Fruit fly (Drosophila melanogaster) whole organism, wandering third instar larva: ENCODE results near the gene CG10969.

Experiments
- Abd-B ChIP-seq: fragments of >200 bp; optimal IDR thresholded peaks from 2 replicates; lab custom pipeline; 2017; ENCODE audit warnings: missing biosample characterization, missing genetic modification characterization
- CG9705 ChIP-seq: fragments of 200-800 bp; sonication (Bioruptor generic); optimal IDR thresholded peaks from 2 replicates; lab custom pipeline; 2018; ENCODE audit warnings: missing biosample characterization, mild to moderate bottlenecking, missing genetic modification characterization
- CrebA ChIP-seq: fragments of 200-800 bp; sonication (Bioruptor generic); optimal IDR thresholded peaks from 2 replicates; lab custom pipeline; 2016; ENCODE audit warnings: missing biosample characterization, mild to moderate bottlenecking, missing genetic modification characterization, borderline replicate concordance
- Dfd ChIP-seq: fragments of >200 bp; optimal IDR thresholded peaks from 2 replicates; lab custom pipeline; 2017; ENCODE audit warnings: missing biosample characterization, missing genetic modification characterization
- Dif ChIP-seq: fragments of 200-275, 200-300 bp; sonication (Bioruptor generic); optimal IDR thresholded peaks from 2 replicates; lab custom pipeline; 2018; ENCODE audit warnings: missing biosample characterization, missing genetic modification characterization; ENCODE audit not compliant: partially characterized antibody
- GATAd ChIP-seq: sonication (Bioruptor generic); optimal IDR thresholded peaks from 2 replicates; lab custom pipeline; 2016; ENCODE audit warnings: missing biosample characterization, missing genetic modification characterization
- HLH106 ChIP-seq: fragments of 200-800 bp; optimal IDR thresholded peaks from 3 replicates; lab custom pipeline; 2019; ENCODE audit warnings: missing biosample characterization, mild to moderate bottlenecking, missing genetic modification characterization, moderate library complexity
- Hnf4 ChIP-seq: fragments of 200-800 bp; sonication (Bioruptor generic); optimal IDR thresholded peaks from 2 replicates; lab custom pipeline; 2016; ENCODE audit warnings: missing biosample characterization, mild to moderate bottlenecking, missing genetic modification characterization
- Hr78 ChIP-seq: fragments of >200 bp; optimal IDR thresholded peaks from 2 replicates; lab custom pipeline; 2017; ENCODE audit warnings: missing biosample characterization, missing genetic modification characterization
- Hr83 ChIP-seq: fragments of 200-300 bp; sonication (Bioruptor generic); optimal IDR thresholded peaks from 2 replicates; lab custom pipeline; 2016; ENCODE audit warnings: missing biosample characterization, mild to moderate bottlenecking, missing genetic modification characterization, moderate library complexity; ENCODE audit not compliant: poor library complexity, severe bottlenecking
- Mio ChIP-seq: sonication (Bioruptor generic); optimal IDR thresholded peaks from 2 replicates; lab custom pipeline; 2016; ENCODE audit warnings: missing biosample characterization, missing genetic modification characterization
- N ChIP-seq: fragments of >200 bp; optimal IDR thresholded peaks from 2 replicates; lab custom pipeline; 2018; ENCODE audit warnings: missing biosample characterization, missing external identifiers, missing genetic modification characterization
- OdsH ChIP-seq: fragments of 200-800 bp; sonication (Bioruptor generic); optimal IDR thresholded peaks from 2 replicates; lab custom pipeline; 2016; ENCODE audit warnings: missing biosample characterization, mild to moderate bottlenecking, missing genetic modification characterization
- Rel ChIP-seq, 2 experiments: fragments of 200-800 bp; sonication (Bioruptor generic) in 1 of 2; optimal IDR thresholded peaks; 2 replicates in 1 of 2; 3 replicates in 1 of 2; lab custom pipeline; 2016 to 2019; ENCODE audit warnings: mild to moderate bottlenecking in 2 of 2, missing biosample characterization in 2 of 2, missing genetic modification characterization in 2 of 2, moderate library complexity in 1 of 2
- Sp1 ChIP-seq: fragments of 200-800 bp; sonication (Bioruptor generic); optimal IDR thresholded peaks from 3 replicates; lab custom pipeline; 2019; ENCODE audit warnings: missing biosample characterization, mild to moderate bottlenecking, missing genetic modification characterization, moderate library complexity
- Vsx2 ChIP-seq: fragments of 200-300, 225-300 bp; sonication (Bioruptor generic); optimal IDR thresholded peaks from 2 replicates; lab custom pipeline; 2018; ENCODE audit warnings: missing biosample characterization, missing genetic modification characterization; ENCODE audit not compliant: partially characterized antibody
- br ChIP-seq: fragments of 200-800 bp; sonication (Bioruptor generic); optimal IDR thresholded peaks from 2 replicates; lab custom pipeline; 2016; ENCODE audit warnings: missing biosample characterization, missing genetic modification characterization
- brk ChIP-seq: fragments of 200-800 bp; sonication (Bioruptor generic); optimal IDR thresholded peaks from 2 replicates; lab custom pipeline; 2016; ENCODE audit warnings: missing biosample characterization, mild to moderate bottlenecking, missing genetic modification characterization
- dl ChIP-seq, 2 experiments: fragments of 175-275, 200-275 bp in 1 of 2; fragments of 200-275 bp in 1 of 2; sonication (Bioruptor generic); optimal IDR thresholded peaks; lab custom pipeline; 2018; ENCODE audit warnings: mild to moderate bottlenecking in 2 of 2, missing biosample characterization in 2 of 2, missing genetic modification characterization in 2 of 2, moderate library complexity in 2 of 2; ENCODE audit not compliant: partially characterized antibody in 2 of 2, insufficient read depth in 1 of 2
- dmrt93B ChIP-seq: fragments of 200-800 bp; sonication (Bioruptor generic); optimal IDR thresholded peaks from 2 replicates; lab custom pipeline; 2018; ENCODE audit warnings: missing biosample characterization, mild to moderate bottlenecking, missing genetic modification characterization
- ey ChIP-seq: fragments of 200-800 bp; sonication (Bioruptor generic); optimal IDR thresholded peaks from 2 replicates; lab custom pipeline; 2016; ENCODE audit warnings: missing biosample characterization, missing genetic modification characterization
- foxo ChIP-seq, 2 experiments: fragments of 200-800 bp; sonication (Bioruptor generic); optimal IDR thresholded peaks; 2 replicates in 1 of 2; 3 replicates in 1 of 2; lab custom pipeline; 2016 to 2017; ENCODE audit warnings: missing biosample characterization in 2 of 2, missing genetic modification characterization in 2 of 2
- fru ChIP-seq: fragments of 200-800 bp; sonication (Bioruptor generic); optimal IDR thresholded peaks from 3 replicates; lab custom pipeline; 2016; ENCODE audit warnings: missing biosample characterization, mild to moderate bottlenecking, missing genetic modification characterization
- h ChIP-seq: fragments of 200-800 bp; sonication (Bioruptor generic); optimal IDR thresholded peaks from 3 replicates; lab custom pipeline; 2016; ENCODE audit warnings: missing biosample characterization, mild to moderate bottlenecking, missing genetic modification characterization
- lola ChIP-seq: fragments of >200 bp; optimal IDR thresholded peaks from 2 replicates; lab custom pipeline; 2017; ENCODE audit warnings: missing biosample characterization, missing genetic modification characterization
- pan ChIP-seq: fragments of >200 bp; optimal IDR thresholded peaks from 2 replicates; lab custom pipeline; 2017
- psq ChIP-seq: fragments of 200-800 bp; sonication (Bioruptor generic); optimal IDR thresholded peaks from 3 replicates; lab custom pipeline; 2017; ENCODE audit warnings: missing biosample characterization, mild to moderate bottlenecking, missing genetic modification characterization, moderate library complexity
- rgr ChIP-seq: fragments of 200-800 bp; sonication (Bioruptor generic); optimal IDR thresholded peaks from 3 replicates; lab custom pipeline; 2016; ENCODE audit warnings: missing biosample characterization, mild to moderate bottlenecking, missing genetic modification characterization
- sage ChIP-seq: fragments of 200-800 bp; sonication (Bioruptor generic); optimal IDR thresholded peaks from 2 replicates; lab custom pipeline; 2016; ENCODE audit warnings: missing biosample characterization, mild to moderate bottlenecking, missing genetic modification characterization
- sv ChIP-seq: fragments of 200-800 bp; sonication (Bioruptor generic); optimal IDR thresholded peaks from 3 replicates; lab custom pipeline; 2016; ENCODE audit warnings: missing biosample characterization, missing genetic modification characterization
- tai ChIP-seq: sonication (Bioruptor generic); optimal IDR thresholded peaks from 2 replicates; lab custom pipeline; 2016; ENCODE audit warnings: missing biosample characterization, missing genetic modification characterization
- woc ChIP-seq: sonication (Bioruptor generic); optimal IDR thresholded peaks from 2 replicates; lab custom pipeline; 2016; ENCODE audit warnings: missing biosample characterization, mild to moderate bottlenecking, missing genetic modification characterization

The CG10969 gene

DNA sequence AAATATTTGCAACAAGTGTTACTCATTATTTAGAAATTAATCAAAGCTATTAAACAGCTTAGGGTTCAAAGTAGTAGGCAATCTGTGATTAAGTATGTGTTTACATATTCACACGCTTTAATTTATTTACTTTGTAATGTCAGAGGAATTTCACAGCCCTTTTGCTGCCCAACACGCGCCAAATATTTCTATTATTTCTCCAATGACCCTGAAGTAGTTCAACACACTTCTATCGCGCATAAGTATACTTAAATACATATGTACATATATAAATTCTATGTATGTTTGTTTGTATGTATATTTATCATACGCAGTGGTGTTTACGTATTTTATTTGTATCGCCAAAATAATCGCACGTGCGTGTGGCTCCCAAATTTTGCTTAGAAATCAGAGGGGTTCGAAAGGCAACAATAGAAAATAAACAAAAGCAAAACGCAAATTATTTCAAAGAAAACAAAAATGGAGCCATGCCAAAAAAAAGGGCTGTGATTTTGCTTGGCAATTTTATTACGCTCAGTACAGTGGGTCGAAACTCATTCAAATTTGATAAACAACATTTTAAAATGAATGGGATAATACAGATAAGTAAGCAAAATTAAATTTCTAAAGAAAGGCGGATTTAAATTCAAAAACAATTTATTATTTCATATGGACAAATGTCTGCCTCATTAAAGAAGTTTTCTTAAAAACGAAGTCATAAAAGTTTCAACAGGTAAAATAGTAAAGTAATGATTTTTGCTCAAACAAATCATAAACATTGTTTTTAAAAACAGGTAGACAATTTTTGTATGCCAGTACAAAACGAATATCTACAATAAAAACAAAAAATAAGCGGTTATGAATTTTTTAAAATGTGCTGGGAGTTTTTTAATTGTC, 22.5 kb upstream of the CG10969 start:
- peak; percentile 79 for TF ChIP-seq sv
- peak; percentile 55 for TF ChIP-seq fru (GFP tag; lab: Kevin White, UChicago)
- no peak for TF ChIP-seq h (GFP tag; lab: Kevin White, UChicago)
- peak; percentile 13 for TF ChIP-seq Sp1
- TF ChIP-seq ey = peak; percentile 26
- TF ChIP-seq woc = no peak
- TF ChIP-seq HLH106 (tag; lab: Kevin White, UChicago) = peak; percentile 25
- peak in 1 of 2 experiments; percentile 28 for TF ChIP-seq foxo (GFP tag; optimal IDR thresholded peaks at IDR 0.05; lab: Kevin White, UChicago)
- TF ChIP-seq dl (GFP tag; optimal IDR thresholded peaks at IDR 0.05; lab: Kevin White, UChicago; ENCODE audit: insufficient read depth in 1 of 2, partially characterized antibody in 2 of 2) = no peak
- no peak for TF ChIP-seq Dfd
- peak; percentile 43 for TF ChIP-seq rgr (GFP tag; lab: Kevin White, UChicago)

DNA sequence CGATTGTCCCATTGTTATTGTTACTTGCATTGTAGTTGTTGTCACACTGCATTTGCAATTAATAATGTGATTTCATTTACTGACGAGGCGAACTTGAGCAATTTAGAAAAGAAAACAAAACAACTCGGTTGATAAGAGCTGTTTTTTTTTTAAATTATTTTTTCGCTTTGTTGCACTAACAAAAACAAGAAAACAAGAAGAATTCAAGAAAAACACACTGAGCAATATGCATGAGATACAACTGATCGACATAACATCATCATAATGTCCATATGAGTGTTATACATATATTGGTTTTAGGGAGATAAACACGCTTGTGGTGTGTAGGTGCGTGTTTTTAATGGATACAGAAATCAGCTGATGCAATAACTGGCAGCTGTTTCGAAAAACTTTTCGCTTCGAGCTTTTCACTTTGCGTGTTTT, 21.6 kb upstream of the CG10969 start:
- TF ChIP-seq tai (GFP tag; lab: Kevin White, UChicago) (no peak), Dif (GFP tag; lab: Kevin White, UChicago) (no peak), Hr83 (GFP tag; lab: Kevin White, UChicago) (peak; percentile 23), fru (GFP tag; lab: Kevin White, UChicago) (peak; percentile 5), N (GFP tag; lab: Kevin White, UChicago) (no peak), OdsH (GFP tag; lab: Kevin White, UChicago) (peak; percentile 11), CG9705 (no peak), pan (lab: Kevin White, UChicago) (no peak), CrebA (GFP tag; lab: Kevin White, UChicago) (no peak), Mio (GFP tag; lab: Kevin White, UChicago) (no peak), Hnf4 (no peak), rgr (GFP tag; lab: Kevin White, UChicago) (peak; percentile 39), woc (peak; percentile 20), Dfd (no peak), dmrt93B (no peak), Abd-B (GFP tag; lab: Kevin White, UChicago) (no peak), GATAd (GFP tag; lab: Kevin White, UChicago) (no peak), ey (no peak), h (GFP tag; lab: Kevin White, UChicago) (peak; percentile 26), Sp1 (peak; percentile 2), sv (no peak), psq (no peak), lola (GFP tag; lab: Kevin White, UChicago) (no peak), HLH106 (tag; lab: Kevin White, UChicago) (no peak), Rel (GFP tag; optimal IDR thresholded peaks at IDR 0.05; lab: Kevin White, UChicago) (no peak), Rel (tag; optimal IDR thresholded peaks at IDR 0.05; lab: Kevin White, UChicago) (peak; percentile 37)

DNA sequence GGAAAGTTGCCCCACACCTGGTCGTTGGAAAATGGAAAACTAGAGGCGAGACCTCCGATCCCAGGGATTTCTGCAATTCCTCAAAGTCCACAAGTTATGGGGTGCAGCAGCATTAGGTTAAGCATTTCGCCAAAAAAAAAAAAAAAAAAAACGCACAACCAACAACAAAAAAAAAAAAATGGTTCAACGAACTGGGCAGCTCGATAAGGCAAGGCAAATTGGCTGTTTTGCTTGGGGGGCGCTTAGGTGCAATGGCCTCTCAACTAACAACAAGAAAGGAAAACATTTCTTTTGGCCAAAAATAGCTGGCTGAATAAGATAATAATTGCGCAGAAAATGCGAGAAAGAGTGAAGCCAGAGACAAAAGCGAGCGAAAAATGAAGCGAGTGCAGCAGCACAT, 19.3 kb upstream of the CG10969 start:
- TF ChIP-seq Vsx2 = peak; percentile 60
- TF ChIP-seq psq = no peak
- TF ChIP-seq rgr (GFP tag; lab: Kevin White, UChicago) = no peak

DNA sequence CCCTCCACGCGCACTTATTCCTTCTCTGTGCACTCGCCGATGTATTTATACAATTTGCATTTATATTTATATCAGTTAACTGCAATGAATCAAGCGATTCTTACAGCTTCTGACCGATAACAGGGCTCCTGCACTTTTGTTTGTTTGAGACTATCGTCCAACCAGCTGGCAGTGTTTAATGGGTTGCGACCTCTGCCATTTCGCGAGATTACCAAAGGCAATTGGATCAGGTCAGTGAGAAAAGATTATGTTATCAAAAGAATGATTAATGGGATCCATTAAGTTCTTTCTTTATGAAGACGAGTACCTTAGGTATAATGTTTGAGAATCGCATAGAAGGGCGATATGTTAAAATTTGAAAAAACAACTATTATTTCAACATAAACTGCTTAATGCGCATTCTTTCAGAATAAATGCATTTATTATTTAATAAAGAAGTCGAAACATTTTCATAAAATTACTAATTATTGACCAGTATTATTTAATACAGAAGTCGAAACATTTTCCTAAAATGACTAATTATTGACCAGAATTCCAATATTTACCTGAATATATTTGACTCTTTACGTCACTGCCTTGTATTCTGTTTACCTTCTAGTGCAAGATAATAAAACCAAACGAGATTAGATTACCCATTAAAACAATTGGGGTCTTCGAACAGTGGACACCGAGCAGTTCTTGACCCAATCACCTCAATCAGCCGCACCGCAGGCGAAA, 18.7 kb upstream of the CG10969 start:
- TF ChIP-seq woc (no peak), brk (GFP tag; lab: Kevin White, UChicago) (no peak), dl (GFP tag; optimal IDR thresholded peaks at IDR 0.05; lab: Kevin White, UChicago; ENCODE audit: insufficient read depth in 1 of 2, partially characterized antibody in 2 of 2) (no peak), sv (no peak), Rel (GFP tag; optimal IDR thresholded peaks at IDR 0.05; lab: Kevin White, UChicago) (no peak), Rel (tag; optimal IDR thresholded peaks at IDR 0.05; lab: Kevin White, UChicago) (no peak), fru (GFP tag; lab: Kevin White, UChicago) (no peak), Hr78 (GFP tag; lab: Kevin White, UChicago) (no peak), lola (GFP tag; lab: Kevin White, UChicago) (no peak), br (GFP tag; lab: Kevin White, UChicago) (no peak), h (GFP tag; lab: Kevin White, UChicago) (no peak), HLH106 (tag; lab: Kevin White, UChicago) (no peak), psq (no peak), Abd-B (GFP tag; lab: Kevin White, UChicago) (no peak), dmrt93B (no peak), Hnf4 (no peak), sage (GFP tag; lab: Kevin White, UChicago) (no peak), CrebA (GFP tag; lab: Kevin White, UChicago) (no peak), N (GFP tag; lab: Kevin White, UChicago) (no peak)
